Fruit fly (Drosophila melanogaster): ENCODE data around the gene Hsc70-4.

Hsc70-4 gene

DNA sequence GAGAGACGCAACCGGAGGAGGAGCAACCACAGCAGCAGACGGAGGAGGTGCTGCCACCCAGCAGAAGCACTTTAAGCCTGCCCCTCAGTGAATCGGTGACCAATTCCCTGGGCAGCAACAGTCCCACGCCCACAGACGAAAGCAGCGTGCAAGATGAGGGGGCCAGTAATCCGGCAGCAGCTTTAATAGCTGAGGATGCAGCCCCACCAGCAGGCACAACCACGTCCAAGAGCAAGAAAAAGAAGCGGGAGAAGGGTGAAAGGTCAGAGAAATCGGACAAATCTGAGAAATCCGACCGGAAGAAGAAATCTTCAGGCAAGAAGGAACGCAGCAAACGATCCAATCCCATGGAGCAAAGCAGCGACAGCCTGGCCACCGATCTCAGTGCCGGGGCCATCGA, 46.3 kb downstream of the Hsc70-4 start:
- no peak for TF ChIP-seq CG7101 (tag; optimal IDR thresholded peaks at IDR 0.05)
- no peak for TF ChIP-seq tj (GFP tag; optimal IDR thresholded peaks at IDR 0.05)
- TF ChIP-seq cnc (optimal IDR thresholded peaks at IDR 0.05): no peak
- no peak for TF ChIP-seq CG7045 (GFP tag; optimal IDR thresholded peaks at IDR 0.05)
- no peak for TF ChIP-seq CG11617 (GFP tag; optimal IDR thresholded peaks at IDR 0.05)
- no peak for TF ChIP-seq Mnt (GFP tag; optimal IDR thresholded peaks at IDR 0.05)
- TF ChIP-seq Clk (GFP tag; optimal IDR thresholded peaks at IDR 0.05): no peak
- TF ChIP-seq CG33017 (tag; optimal IDR thresholded peaks at IDR 0.05): no peak
- no peak for TF ChIP-seq kay (GFP tag; ENCODE audit: borderline replicate concordance)
- TF ChIP-seq CG1620 (GFP tag; optimal IDR thresholded peaks at IDR 0.05): no peak
- no peak for TF ChIP-seq pad (GFP tag; optimal IDR thresholded peaks at IDR 0.05)

dm6 chr3R:15289828-15290641, 47.5 kb downstream of the Hsc70-4 start:
- TF ChIP-seq CG14711 (tag; optimal IDR thresholded peaks at IDR 0.05) (no peak), bab1 (GFP tag; optimal IDR thresholded peaks at IDR 0.05) (no peak), ovo (GFP tag; optimal IDR thresholded peaks at IDR 0.05) (peak; percentile 98), tj (GFP tag; optimal IDR thresholded peaks at IDR 0.05) (no peak), Crg-1 (GFP tag; optimal IDR thresholded peaks at IDR 0.05) (no peak), cic (GFP tag; optimal IDR thresholded peaks at IDR 0.05) (no peak), pad (GFP tag; optimal IDR thresholded peaks at IDR 0.05) (peak; percentile 20)

DNA sequence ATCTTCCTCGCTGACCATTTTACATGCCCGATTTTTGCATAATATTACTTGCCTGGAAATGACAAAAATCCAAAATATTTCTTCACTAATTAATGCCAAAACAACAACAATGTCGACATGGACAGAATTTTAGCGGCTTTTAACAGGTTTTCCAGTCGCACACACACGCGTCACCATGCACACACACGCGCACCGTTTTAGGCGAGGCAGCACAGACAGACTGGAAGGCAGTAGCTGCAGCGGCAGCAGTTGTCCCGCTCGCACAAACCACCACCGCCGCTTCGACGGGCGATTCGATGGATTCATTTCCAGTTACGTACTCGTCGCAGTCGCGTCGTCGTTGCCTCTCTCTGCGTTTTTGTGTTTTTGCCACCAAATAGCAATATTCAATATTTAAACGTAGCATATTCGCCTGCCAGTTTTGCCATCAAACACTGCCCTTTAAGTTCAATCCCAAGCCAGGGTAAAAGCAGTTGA, 48.2 kb downstream of the Hsc70-4 start, which contains the start of gene CG45218:
TSS of gene CG45218 (minus strand) at position 158 of the 477 bp plus-strand sequence.
- TF ChIP-seq CG14711 (tag; optimal IDR thresholded peaks at IDR 0.05): no peak
- TF ChIP-seq CG1620 (GFP tag; optimal IDR thresholded peaks at IDR 0.05): peak; percentile 34
- no peak for TF ChIP-seq bab1 (GFP tag; optimal IDR thresholded peaks at IDR 0.05)
- TF ChIP-seq pad (GFP tag; optimal IDR thresholded peaks at IDR 0.05): peak; percentile 85
- TF ChIP-seq CG11617 (GFP tag; optimal IDR thresholded peaks at IDR 0.05): no peak
- peak; percentile 53 for TF ChIP-seq cic (GFP tag; optimal IDR thresholded peaks at IDR 0.05)
- peak; percentile 41 for TF ChIP-seq Mnt (GFP tag; optimal IDR thresholded peaks at IDR 0.05)
- TF ChIP-seq CG7101 (tag; optimal IDR thresholded peaks at IDR 0.05): peak; percentile 2
- no peak for TF ChIP-seq CG7045 (GFP tag; optimal IDR thresholded peaks at IDR 0.05)
- peak; percentile 20 for TF ChIP-seq CG12768 (GFP tag; optimal IDR thresholded peaks at IDR 0.05)
- peak; percentile 95 for TF ChIP-seq kay (GFP tag; ENCODE audit: borderline replicate concordance)
- TF ChIP-seq tj (GFP tag; optimal IDR thresholded peaks at IDR 0.05): peak; percentile 78
- peak; percentile 26 for TF ChIP-seq ovo (GFP tag; optimal IDR thresholded peaks at IDR 0.05)
- TF ChIP-seq cnc (optimal IDR thresholded peaks at IDR 0.05): no peak
- no peak for TF ChIP-seq Hr96 (GFP tag; optimal IDR thresholded peaks at IDR 0.05)
- peak; percentile 15 for TF ChIP-seq CG33017 (tag; optimal IDR thresholded peaks at IDR 0.05)

DNA sequence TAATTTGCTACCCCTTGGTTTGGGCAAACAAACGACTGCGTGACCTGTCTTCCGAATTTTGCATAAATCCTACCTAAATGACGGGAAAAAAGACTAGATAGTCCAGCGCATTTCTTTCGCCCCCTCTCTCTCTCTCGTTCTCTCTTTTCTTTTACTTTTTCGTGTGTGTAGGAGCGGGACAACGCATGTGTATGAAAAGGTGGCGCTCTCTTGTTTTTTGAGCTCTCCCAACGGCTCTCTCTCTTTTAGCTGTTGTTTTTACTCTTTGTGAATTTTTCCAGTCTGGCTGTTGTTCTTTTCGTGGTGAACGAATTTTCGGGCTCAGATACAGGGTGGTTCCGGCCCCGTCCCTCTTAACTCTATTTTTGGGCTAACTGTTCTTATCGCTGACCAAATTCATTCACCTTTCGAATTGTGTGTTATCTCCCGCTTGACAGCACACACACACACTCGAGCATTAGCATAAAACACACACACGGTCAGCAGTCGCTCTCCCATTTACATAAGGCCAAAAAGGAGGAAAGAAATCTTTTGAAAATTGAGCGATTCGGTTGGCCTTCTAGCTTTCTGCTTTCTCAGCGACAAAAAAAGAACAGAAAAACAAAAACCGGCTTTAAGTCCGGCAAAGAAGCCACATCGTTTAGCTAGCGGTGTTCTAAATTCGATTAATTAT, 49.2 kb downstream of the Hsc70-4 start:
- TF ChIP-seq cic (GFP tag; optimal IDR thresholded peaks at IDR 0.05): no peak
- TF ChIP-seq toe (GFP tag; optimal IDR thresholded peaks at IDR 0.05): no peak
- no peak for TF ChIP-seq kay (GFP tag; ENCODE audit: borderline replicate concordance)
- no peak for TF ChIP-seq CG7045 (GFP tag; optimal IDR thresholded peaks at IDR 0.05)
- peak; percentile 7 for TF ChIP-seq bab1 (GFP tag; optimal IDR thresholded peaks at IDR 0.05)
- TF ChIP-seq CG1620 (GFP tag; optimal IDR thresholded peaks at IDR 0.05): no peak
- no peak for TF ChIP-seq CG7101 (tag; optimal IDR thresholded peaks at IDR 0.05)
- TF ChIP-seq pad (GFP tag; optimal IDR thresholded peaks at IDR 0.05): peak; percentile 15
- TF ChIP-seq tj (GFP tag; optimal IDR thresholded peaks at IDR 0.05): no peak
- no peak for TF ChIP-seq CG12768 (GFP tag; optimal IDR thresholded peaks at IDR 0.05)
- TF ChIP-seq cnc (optimal IDR thresholded peaks at IDR 0.05): no peak
- no peak for TF ChIP-seq CG5204 (GFP tag; optimal IDR thresholded peaks at IDR 0.05)
- TF ChIP-seq Crg-1 (GFP tag; optimal IDR thresholded peaks at IDR 0.05): peak; percentile 15
- no peak for TF ChIP-seq Mnt (GFP tag; optimal IDR thresholded peaks at IDR 0.05)

dm6 chr3R:15292241-15293004, 49.9 kb downstream of the Hsc70-4 start:
- TF ChIP-seq Clk (GFP tag; optimal IDR thresholded peaks at IDR 0.05): peak; percentile 5
- TF ChIP-seq kay (GFP tag; ENCODE audit: borderline replicate concordance): peak; percentile 35
- no peak for TF ChIP-seq toe (GFP tag; optimal IDR thresholded peaks at IDR 0.05)
- peak; percentile 81 for TF ChIP-seq pad (GFP tag; optimal IDR thresholded peaks at IDR 0.05)

All from whole organism, adult.